Fruit fly (Drosophila melanogaster) S2 (cell line): ENCODE results near the gene CG32440.

Experiments used
- CG8478 ChIP-seq: fragments of >200 bp; optimal IDR thresholded peaks from 2 replicates; lab custom pipeline; 2018
- CTCF ChIP-seq, 2 experiments: fragments of >200 bp; optimal IDR thresholded peaks; 2 replicates each; lab custom pipeline; 2018

Gene CG32440

dm6 chr3L:21398156-21398555 lies 38.2 kb downstream of the CG32440 start:
- TF ChIP-seq CTCF (optimal IDR thresholded peaks at IDR 0.05; lab: Kevin White, UChicago), result no peak
- TF ChIP-seq CG8478 (lab: Kevin White, UChicago), result no peak

- TF ChIP-seq CG8478 (lab: Kevin White, UChicago), result no peak
- TF ChIP-seq CTCF (optimal IDR thresholded peaks at IDR 0.05; lab: Kevin White, UChicago), result no peak
Measured at dm6 chr3L:21400206-21400605, 40.2 kb downstream of the CG32440 start.

- no peak for TF ChIP-seq CTCF (optimal IDR thresholded peaks at IDR 0.05; lab: Kevin White, UChicago)
- TF ChIP-seq CG8478 (lab: Kevin White, UChicago), result no peak
Measured at dm6 chr3L:21402552-21402951, 42.6 kb downstream of the CG32440 start.

dm6 chr3L:21406638-21407037 lies 46.7 kb downstream of the CG32440 start, which contains the start of gene sa:
Gene sa (minus strand): TSS chr3L:21406738.
- no peak for TF ChIP-seq CG8478 (lab: Kevin White, UChicago)
- TF ChIP-seq CTCF (optimal IDR thresholded peaks at IDR 0.05; lab: Kevin White, UChicago), result no peak
